Worm (Caenorhabditis elegans) whole organism, late embryonic: ENCODE results near the gene sago-1.

Experiments
- ama-1 ChIP-seq: fragments of 150-350 bp; optimal IDR thresholded peaks from 2 replicates; lab custom pipeline; 2014
- ceh-31 ChIP-seq: sonication (generic microtip); optimal IDR thresholded peaks from 2 replicates; lab custom pipeline; 2016; ENCODE audit warnings: missing genetic modification characterization, missing compliant biosample characterization
- elt-2 ChIP-seq: sonication (generic microtip); optimal IDR thresholded peaks from 2 replicates; lab custom pipeline; 2016; ENCODE audit warnings: missing genetic modification reagents, missing genetic modification characterization, missing compliant biosample characterization
- hlh-6 ChIP-seq: sonication (generic microtip); optimal IDR thresholded peaks from 2 replicates; lab custom pipeline; 2016; ENCODE audit warnings: missing genotype, missing genetic modification characterization, missing compliant biosample characterization
- lim-6 ChIP-seq: sonication (generic microtip); optimal IDR thresholded peaks from 2 replicates; lab custom pipeline; 2016; ENCODE audit warnings: missing genetic modification characterization, missing compliant biosample characterization
- nhr-232 ChIP-seq: sonication (generic microtip); optimal IDR thresholded peaks from 2 replicates; lab custom pipeline; 2016; ENCODE audit warnings: missing genetic modification characterization, missing compliant biosample characterization
- odd-2 ChIP-seq: sonication (generic microtip); optimal IDR thresholded peaks from 2 replicates; lab custom pipeline; 2017; ENCODE audit warnings: antibody characterized with exemption, mild to moderate bottlenecking, missing genetic modification characterization, missing compliant biosample characterization

DNA sequence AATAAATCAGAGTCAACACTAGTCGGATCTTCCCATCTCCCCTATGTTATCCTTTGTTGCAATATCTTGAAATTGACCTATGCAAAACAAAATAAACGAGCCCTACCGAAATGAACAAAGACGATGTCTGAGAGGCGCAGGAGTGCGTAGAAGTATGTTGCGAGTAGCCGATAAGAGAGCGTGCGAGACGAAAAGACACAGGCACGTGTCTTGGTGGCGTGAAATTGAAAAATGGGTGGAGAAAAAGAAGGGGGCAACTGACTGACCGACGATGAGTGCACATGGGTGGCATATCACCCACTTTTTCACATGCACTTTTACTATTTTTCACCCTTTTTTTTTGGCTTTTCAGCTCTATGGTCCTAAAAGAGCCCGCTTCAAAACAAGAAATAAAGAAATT is 44.6 kb downstream of the sago-1 start:
- TF ChIP-seq odd-2 (no peak), nhr-232 (tag; lab: Kevin White, UChicago) (no peak), lim-6 (tag; lab: Kevin White, UChicago) (no peak), elt-2 (tag; lab: Kevin White, UChicago) (no peak), ama-1 (no peak), hlh-6 (no peak), ceh-31 (tag; lab: Kevin White, UChicago) (no peak)
